Worm (Caenorhabditis elegans) whole organism, early embryonic: ENCODE results near the gene srw-54.

ENCODE experiments used
- ama-1 ChIP-seq: fragments of 150-350 bp; optimal IDR thresholded peaks from 2 replicates; lab custom pipeline; 2014
- tbx-11 ChIP-seq: fragments of 200-800 bp; sonication (Bioruptor generic); IDR thresholded peaks from 2 replicates; pipeline ENCODE4 v1.3.6; 2022; ENCODE audit warnings: missing genetic modification characterization, missing compliant biosample characterization

ce11 chrV:16643558-16643957 lies 32.4 kb downstream of the srw-54 start, which contains the start of gene srw-77:
- TF ChIP-seq tbx-11 (GFP tag; lab: Robert Waterston, UW) (no peak), ama-1 (lab: Kevin White, UChicago) (no peak)
